Worm (Caenorhabditis elegans) whole organism, L2 larva: Measurements from ENCODE around the gene F59A6.3.

Experiments used
- C34F6.9 ChIP-seq: fragments of 150-350 bp; optimal IDR thresholded peaks from 2 replicates; lab custom pipeline; 2014; ENCODE audit warnings: missing biosample characterization, missing genetic modification characterization
- F13H6.1 ChIP-seq: sonication (generic microtip); optimal IDR thresholded peaks from 2 replicates; lab custom pipeline; 2016; ENCODE audit warnings: missing genetic modification characterization, missing compliant biosample characterization
- R02D3.7 ChIP-seq: fragments of 150-350 bp; optimal IDR thresholded peaks from 2 replicates; lab custom pipeline; 2014; ENCODE audit warnings: missing biosample characterization, missing genetic modification characterization
- Y55F3AM.14 ChIP-seq: fragments of 200-800 bp; sonication (Bioruptor generic); optimal IDR thresholded peaks from 2 replicates; lab custom pipeline; 2018; ENCODE audit warnings: mild to moderate bottlenecking, missing genetic modification characterization, missing compliant biosample characterization
- ZK546.5 ChIP-seq: sonication (generic microtip); optimal IDR thresholded peaks from 2 replicates; lab custom pipeline; 2017; ENCODE audit warnings: missing biosample characterization, missing genetic modification characterization
- aly-2 ChIP-seq: fragments of 150-350 bp; optimal IDR thresholded peaks from 2 replicates; lab custom pipeline; 2014; ENCODE audit warnings: missing biosample characterization, missing genetic modification characterization
- ama-1 ChIP-seq: fragments of 150-350 bp; optimal IDR thresholded peaks from 2 replicates; lab custom pipeline; 2018; ENCODE audit warnings: inconsistent platforms
- ceh-16 ChIP-seq: fragments of 150-350 bp; optimal IDR thresholded peaks from 2 replicates; lab custom pipeline; 2014; ENCODE audit warnings: missing biosample characterization, missing genetic modification characterization
- ceh-82 ChIP-seq: fragments of 150-350 bp; optimal IDR thresholded peaks from 2 replicates; lab custom pipeline; 2014; ENCODE audit warnings: missing biosample characterization, missing genetic modification characterization
- crh-2 ChIP-seq: sonication (generic microtip); optimal IDR thresholded peaks from 2 replicates; lab custom pipeline; 2017; ENCODE audit warnings: missing biosample characterization, missing genetic modification characterization
- egl-27 ChIP-seq: sonication (generic microtip); optimal IDR thresholded peaks from 3 replicates; lab custom pipeline; 2017; ENCODE audit warnings: missing biosample characterization, missing genetic modification reagents, missing genetic modification characterization
- elt-1 ChIP-seq: fragments of 150-350 bp; optimal IDR thresholded peaks from 2 replicates; lab custom pipeline; 2014; ENCODE audit warnings: missing biosample characterization, missing genetic modification characterization
- elt-3 ChIP-seq: sonication (generic microtip); optimal IDR thresholded peaks from 2 replicates; lab custom pipeline; 2017; ENCODE audit warnings: missing biosample characterization, missing genetic modification characterization
- gmeb-1 ChIP-seq: fragments of 150-350 bp; optimal IDR thresholded peaks from 2 replicates; lab custom pipeline; 2014; ENCODE audit warnings: missing biosample characterization, missing genetic modification characterization
- lin-11 ChIP-seq: fragments of 150-350 bp; sonication (generic microtip); optimal IDR thresholded peaks from 2 replicates; lab custom pipeline; 2014; ENCODE audit warnings: missing biosample characterization, missing genetic modification characterization, inconsistent platforms, mixed read lengths
- lsy-2 ChIP-seq, 2 experiments: fragments of 150-350 bp in 1 of 2; sonication (generic microtip) in 1 of 2; optimal IDR thresholded peaks; 2 replicates each; lab custom pipeline; 2014 to 2017; ENCODE audit warnings: missing biosample characterization in 2 of 2, missing genetic modification characterization in 2 of 2
- mab-5 ChIP-seq: fragments of 150-350 bp; optimal IDR thresholded peaks from 2 replicates; lab custom pipeline; 2014; ENCODE audit warnings: missing biosample characterization, missing genetic modification characterization
- mbf-1 ChIP-seq: sonication (generic microtip); optimal IDR thresholded peaks from 2 replicates; lab custom pipeline; 2017; ENCODE audit warnings: missing biosample characterization, missing genetic modification characterization
- nhr-10 ChIP-seq: sonication (generic microtip); optimal IDR thresholded peaks from 2 replicates; lab custom pipeline; 2017; ENCODE audit warnings: missing biosample characterization, missing genetic modification characterization
- nhr-12 ChIP-seq: fragments of 150-350 bp; optimal IDR thresholded peaks from 2 replicates; lab custom pipeline; 2014; ENCODE audit warnings: missing biosample characterization, missing genetic modification characterization
- nhr-21 ChIP-seq: fragments of 150-350 bp; optimal IDR thresholded peaks from 2 replicates; lab custom pipeline; 2014; ENCODE audit warnings: missing biosample characterization, missing genetic modification characterization
- nhr-23 ChIP-seq: fragments of 150-350 bp; optimal IDR thresholded peaks from 2 replicates; lab custom pipeline; 2014; ENCODE audit warnings: missing biosample characterization, missing genetic modification reagents, missing genetic modification characterization
- nhr-237 ChIP-seq: fragments of 150-350 bp; optimal IDR thresholded peaks from 2 replicates; lab custom pipeline; 2014; ENCODE audit warnings: missing biosample characterization, missing genetic modification characterization
- nhr-25 ChIP-seq: fragments of 150-350 bp; sonication (generic microtip); optimal IDR thresholded peaks from 3 replicates; lab custom pipeline; 2014; ENCODE audit warnings: missing biosample characterization, missing genetic modification characterization
- nhr-77 ChIP-seq: fragments of 150-350 bp; optimal IDR thresholded peaks from 2 replicates; lab custom pipeline; 2014; ENCODE audit warnings: missing biosample characterization, missing genetic modification characterization
- sem-4 ChIP-seq: fragments of 150-350 bp; optimal IDR thresholded peaks from 2 replicates; lab custom pipeline; 2014; ENCODE audit warnings: missing biosample characterization, missing genetic modification reagents, missing genetic modification characterization
- sma-3 ChIP-seq: sonication (generic microtip); optimal IDR thresholded peaks from 2 replicates; lab custom pipeline; 2016; ENCODE audit warnings: missing genetic modification reagents, missing genetic modification characterization, missing compliant biosample characterization
- unc-39 ChIP-seq: fragments of 150-350 bp; optimal IDR thresholded peaks from 2 replicates; lab custom pipeline; 2014; ENCODE audit warnings: missing biosample characterization, missing genetic modification characterization
- unc-55 ChIP-seq: fragments of 150-350 bp; sonication (generic microtip); optimal IDR thresholded peaks from 3 replicates; lab custom pipeline; 2014; ENCODE audit warnings: missing biosample characterization, missing genetic modification reagents, missing genetic modification characterization
- zag-1 ChIP-seq: fragments of 150-350 bp; optimal IDR thresholded peaks from 2 replicates; lab custom pipeline; 2014; ENCODE audit warnings: missing biosample characterization, missing genetic modification characterization
- ztf-1 ChIP-seq: fragments of 200-800 bp; sonication (Bioruptor generic); conservative IDR thresholded peaks from 2 replicates; pipeline ENCODE4 v1.3.6; 2022; ENCODE audit warnings: missing genetic modification characterization, missing compliant biosample characterization
- ztf-11 ChIP-seq: sonication (generic microtip); optimal IDR thresholded peaks from 2 replicates; lab custom pipeline; 2017; ENCODE audit warnings: missing biosample characterization, missing genetic modification characterization
- ztf-4 ChIP-seq: fragments of 150-350 bp; optimal IDR thresholded peaks from 2 replicates; lab custom pipeline; 2014; ENCODE audit warnings: missing biosample characterization, missing genetic modification characterization

F59A6.3 gene

ce11 chrII:4985961-4986503 is 22.1 kb upstream of the F59A6.3 start (continued):
- TF ChIP-seq elt-1 (tag; lab: Kevin White, UChicago) (no peak), elt-3 (tag; lab: Kevin White, UChicago) (no peak)

- TF ChIP-seq sma-3 (GFP tag; lab: Kevin White, UChicago): no peak
- TF ChIP-seq ceh-16 (tag; lab: Kevin White, UChicago): no peak
- TF ChIP-seq mbf-1 (tag; lab: Kevin White, UChicago): no peak
- no peak for TF ChIP-seq ztf-4 (tag; lab: Kevin White, UChicago)
- no peak for TF ChIP-seq nhr-10 (tag; lab: Kevin White, UChicago)
- no peak for TF ChIP-seq ceh-82 (tag; lab: Kevin White, UChicago)
Observed at ce11 chrII:4986664-4987063, 21.5 kb upstream of the F59A6.3 start.

DNA sequence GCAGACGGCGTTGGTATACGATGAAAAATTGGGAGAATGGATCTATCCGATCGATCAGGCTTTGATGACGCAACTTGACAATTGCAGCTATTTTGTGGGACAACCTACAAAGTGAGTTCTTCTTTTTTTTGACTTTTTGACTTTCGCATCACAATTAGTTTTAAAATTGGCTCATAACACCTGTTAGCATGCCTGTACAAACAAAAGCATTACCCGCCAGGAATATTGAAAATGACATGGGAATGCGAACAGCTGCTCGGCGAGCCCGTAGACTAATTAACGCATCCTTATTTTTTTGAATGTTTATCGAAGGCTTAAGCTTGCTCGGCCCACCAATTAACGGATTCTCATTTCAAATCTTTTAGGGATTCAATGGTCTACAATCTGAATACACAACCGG is 20.9 kb upstream of the F59A6.3 start:
- no peak for TF ChIP-seq gmeb-1 (tag; lab: Kevin White, UChicago)
- TF ChIP-seq F13H6.1 (tag; lab: Kevin White, UChicago): no peak
- TF ChIP-seq elt-3 (tag; lab: Kevin White, UChicago): no peak
- no peak for TF ChIP-seq aly-2 (tag; lab: Kevin White, UChicago)
- TF ChIP-seq egl-27 (tag; lab: Kevin White, UChicago): no peak
- TF ChIP-seq sma-3 (GFP tag; lab: Kevin White, UChicago): no peak
- TF ChIP-seq nhr-237: no peak
- no peak for TF ChIP-seq nhr-10 (tag; lab: Kevin White, UChicago)
- no peak for TF ChIP-seq R02D3.7
- TF ChIP-seq ZK546.5: no peak
- TF ChIP-seq unc-39 (tag; lab: Kevin White, UChicago): no peak
- TF ChIP-seq ceh-82 (tag; lab: Kevin White, UChicago): no peak
- no peak for TF ChIP-seq zag-1
- no peak for TF ChIP-seq ztf-11 (tag; lab: Kevin White, UChicago)
- TF ChIP-seq nhr-25 (tag; lab: Kevin White, UChicago): no peak
- TF ChIP-seq nhr-12 (tag; lab: Kevin White, UChicago): no peak
- TF ChIP-seq Y55F3AM.14 (GFP tag; lab: Kevin White, UChicago): no peak
- no peak for TF ChIP-seq lin-11
- TF ChIP-seq ztf-1 (GFP tag; lab: Robert Waterston, UW): no peak

DNA sequence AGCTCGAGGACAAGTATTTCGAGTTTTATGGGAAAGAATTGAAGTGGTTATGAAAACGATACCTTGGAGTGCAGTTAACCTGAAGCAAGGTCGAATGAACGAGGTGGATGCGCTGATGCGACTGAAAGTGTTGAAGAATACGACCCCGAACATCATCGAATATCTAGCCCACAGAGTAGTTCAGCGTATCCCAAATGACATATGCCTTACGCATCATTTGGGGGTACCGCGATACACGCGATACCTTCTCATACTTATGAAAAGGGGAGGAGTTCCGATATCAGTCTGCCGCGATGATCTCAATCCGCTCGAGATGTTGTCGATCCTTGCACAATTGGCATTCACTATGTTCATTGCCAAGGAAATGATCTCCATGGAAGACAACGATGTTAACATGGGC is 18.3 kb upstream of the F59A6.3 start, which contains the start of gene T27F7.12:
T27F7.12 (plus strand) TSS at position 301 of the 400 bp plus-strand sequence.
- TF ChIP-seq nhr-21 (tag; lab: Kevin White, UChicago) (no peak), lsy-2 (tag; optimal IDR thresholded peaks at IDR 0.05; lab: Kevin White, UChicago) (no peak), nhr-237 (no peak), gmeb-1 (tag; lab: Kevin White, UChicago) (no peak), C34F6.9 (tag; lab: Kevin White, UChicago) (no peak), crh-2 (tag; lab: Kevin White, UChicago) (no peak), sem-4 (tag; lab: Kevin White, UChicago) (no peak), ztf-4 (tag; lab: Kevin White, UChicago) (no peak), ceh-16 (tag; lab: Kevin White, UChicago) (no peak), mab-5 (tag; lab: Kevin White, UChicago) (no peak), ztf-1 (GFP tag; lab: Robert Waterston, UW) (no peak), unc-55 (GFP tag; lab: Kevin White, UChicago) (no peak), nhr-77 (tag; lab: Kevin White, UChicago) (no peak), F13H6.1 (tag; lab: Kevin White, UChicago) (no peak)

- TF ChIP-seq sma-3 (GFP tag; lab: Kevin White, UChicago): no peak
- no peak for TF ChIP-seq nhr-237
- no peak for TF ChIP-seq ama-1 (lab: Kevin White, UChicago)
- no peak for TF ChIP-seq unc-55 (GFP tag; lab: Kevin White, UChicago)
- TF ChIP-seq nhr-23 (tag; lab: Kevin White, UChicago): no peak
- TF ChIP-seq nhr-12 (tag; lab: Kevin White, UChicago): no peak
- no peak for TF ChIP-seq sem-4 (tag; lab: Kevin White, UChicago)
- TF ChIP-seq ZK546.5: no peak
- no peak for TF ChIP-seq nhr-10 (tag; lab: Kevin White, UChicago)
- TF ChIP-seq lsy-2 (tag; optimal IDR thresholded peaks at IDR 0.05; lab: Kevin White, UChicago): no peak
- TF ChIP-seq ztf-4 (tag; lab: Kevin White, UChicago): no peak
- TF ChIP-seq ceh-16 (tag; lab: Kevin White, UChicago): no peak
- no peak for TF ChIP-seq mab-5 (tag; lab: Kevin White, UChicago)
- TF ChIP-seq elt-3 (tag; lab: Kevin White, UChicago): no peak
- TF ChIP-seq elt-1 (tag; lab: Kevin White, UChicago): no peak
- no peak for TF ChIP-seq C34F6.9 (tag; lab: Kevin White, UChicago)
- TF ChIP-seq, all 48 proteins: peak for 0
Observed at ce11 chrII:4992977-4993376, 15.2 kb upstream of the F59A6.3 start, which contains the start of gene pigb-1. TSS of gene pigb-1 (minus strand) at chrII:4993077.
